Worm (Caenorhabditis elegans): ENCODE measurements around the gene M57.1.

ce11 chrIV:3557331-3557730 is 25.1 kb downstream of the M57.1 start, which contains the start of gene osm-9:
- TF ChIP-seq nhr-90 (tag; optimal IDR thresholded peaks at IDR 0.05; ENCODE audit: poor library complexity) = no peak
- no peak for TF ChIP-seq unc-62 (GFP tag; optimal IDR thresholded peaks at IDR 0.05)
- TF ChIP-seq nhr-76 (tag; optimal IDR thresholded peaks at IDR 0.05) = no peak
- no peak for TF ChIP-seq hlh-17 (GFP tag; optimal IDR thresholded peaks at IDR 0.05; ENCODE audit: borderline replicate concordance)
- TF ChIP-seq elt-3 (tag; optimal IDR thresholded peaks at IDR 0.05) = no peak
- no peak for TF ChIP-seq nhr-12 (tag; optimal IDR thresholded peaks at IDR 0.05)
- TF ChIP-seq lin-13 (GFP tag; optimal IDR thresholded peaks at IDR 0.05) = no peak
- no peak for TF ChIP-seq ceh-88 (GFP tag; IDR thresholded peaks at IDR 0.05)
- no peak for TF ChIP-seq ztf-11 (tag; optimal IDR thresholded peaks at IDR 0.05)
- TF ChIP-seq skn-1 (tag; optimal IDR thresholded peaks at IDR 0.05) = no peak
